Worm (Caenorhabditis elegans): ENCODE data around the gene rrp-8.

rrp-8 gene

ce11 chrIV:440509-440908 is 44.2 kb downstream of the rrp-8 start, which contains the start of gene hum-8:
TSS of gene hum-8 (minus strand) at chrIV:440554.
- peak; percentile 91 for TF ChIP-seq fos-1 (tag; optimal IDR thresholded peaks at IDR 0.05)
- TF ChIP-seq nhr-12 (tag; optimal IDR thresholded peaks at IDR 0.05) = no peak
- no peak for TF ChIP-seq ztf-11 (tag; optimal IDR thresholded peaks at IDR 0.05)

DNA sequence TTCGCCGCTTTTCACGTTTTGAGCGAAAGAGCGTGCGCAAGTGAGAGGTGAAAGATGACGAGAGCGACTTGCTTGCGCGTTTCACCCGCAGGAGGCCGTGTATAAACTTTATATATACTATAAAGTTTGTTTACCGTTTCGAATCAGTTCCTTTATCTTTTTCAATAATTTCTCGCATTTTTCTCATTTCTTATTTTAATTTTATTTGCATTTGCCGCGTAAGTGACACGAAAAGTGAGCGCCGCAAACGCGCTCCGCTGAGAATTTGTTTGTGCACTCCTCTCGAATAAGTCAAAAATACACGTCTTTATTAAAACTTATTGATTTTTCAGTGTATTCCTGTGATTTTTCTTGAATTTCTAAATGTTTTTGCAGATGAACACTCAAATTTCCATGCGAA is 47.3 kb downstream of the rrp-8 start, which contains the start of gene mrpl-55:
mrpl-55 (plus strand) TSS at position 364 of the 400 bp plus-strand sequence.
- TF ChIP-seq skn-1 (tag; optimal IDR thresholded peaks at IDR 0.05) = no peak
- TF ChIP-seq ztf-4 (tag; optimal IDR thresholded peaks at IDR 0.05) = peak; percentile 77
- peak; percentile 73 for TF ChIP-seq F13H6.1 (tag; optimal IDR thresholded peaks at IDR 0.05)
- no peak for TF ChIP-seq ztf-11 (tag; optimal IDR thresholded peaks at IDR 0.05)
- no peak for TF ChIP-seq unc-62 (GFP tag; optimal IDR thresholded peaks at IDR 0.05)
- TF ChIP-seq nhr-23 (tag; optimal IDR thresholded peaks at IDR 0.05) = no peak
- TF ChIP-seq ztf-1 (GFP tag; conservative IDR thresholded peaks at IDR 0.05) = no peak
- no peak for TF ChIP-seq ceh-82 (tag; optimal IDR thresholded peaks at IDR 0.05)
- peak; percentile 81 for TF ChIP-seq fos-1 (tag; optimal IDR thresholded peaks at IDR 0.05)
- TF ChIP-seq ama-1 (optimal IDR thresholded peaks at IDR 0.05) = peak; percentile 12
- TF ChIP-seq mab-5 (tag; optimal IDR thresholded peaks at IDR 0.05) = peak; percentile 14
- peak; percentile 56 for TF ChIP-seq nhr-77 (tag; optimal IDR thresholded peaks at IDR 0.05)
- peak; percentile 27 for TF ChIP-seq ZK546.5 (tag; optimal IDR thresholded peaks at IDR 0.05)
- peak; percentile 78 to 94 for TF ChIP-seq lsy-2 (tag; optimal IDR thresholded peaks at IDR 0.05)
- TF ChIP-seq sem-4 (tag; optimal IDR thresholded peaks at IDR 0.05) = peak; percentile 75
- TF ChIP-seq nhr-129 (tag; optimal IDR thresholded peaks at IDR 0.05) = peak; percentile 77
- TF ChIP-seq nhr-12 (tag; optimal IDR thresholded peaks at IDR 0.05) = no peak
- peak; percentile 51 for TF ChIP-seq egl-27 (tag; optimal IDR thresholded peaks at IDR 0.05)
- TF ChIP-seq dmd-4 (tag; optimal IDR thresholded peaks at IDR 0.05) = no peak
- no peak for TF ChIP-seq nhr-237 (tag; optimal IDR thresholded peaks at IDR 0.05)
- peak; percentile 93 for TF ChIP-seq C34F6.9 (tag; optimal IDR thresholded peaks at IDR 0.05)
- TF ChIP-seq blmp-1 (tag; optimal IDR thresholded peaks at IDR 0.05; ENCODE audit: insufficient read depth) = peak; percentile 1
- peak; percentile 76 for TF ChIP-seq sma-9 (GFP tag; optimal IDR thresholded peaks at IDR 0.05)
- no peak for TF ChIP-seq sma-9 (tag; optimal IDR thresholded peaks at IDR 0.05)
- peak; percentile 39 for TF ChIP-seq zag-1 (tag; optimal IDR thresholded peaks at IDR 0.05)
- TF ChIP-seq R02D3.7 (tag; optimal IDR thresholded peaks at IDR 0.05) = peak; percentile 35
- TF ChIP-seq snpc-4 (tag; optimal IDR thresholded peaks at IDR 0.05) = peak; percentile 81
- peak; percentile 88 for TF ChIP-seq nhr-21 (tag; optimal IDR thresholded peaks at IDR 0.05)
- no peak for TF ChIP-seq peb-1 (tag; optimal IDR thresholded peaks at IDR 0.05)
- peak; percentile 94 for TF ChIP-seq sma-3 (GFP tag; optimal IDR thresholded peaks at IDR 0.05)
- TF ChIP-seq aly-2 (tag; optimal IDR thresholded peaks at IDR 0.05) = no peak
- no peak for TF ChIP-seq lin-39 (tag; optimal IDR thresholded peaks at IDR 0.05)
- TF ChIP-seq mdl-1 (tag; optimal IDR thresholded peaks at IDR 0.05) = peak in 1 of 2 experiments; percentile 30
- peak; percentile 96 for TF ChIP-seq unc-55 (GFP tag; optimal IDR thresholded peaks at IDR 0.05)
- TF ChIP-seq crh-2 (tag; optimal IDR thresholded peaks at IDR 0.05) = peak; percentile 95
- TF ChIP-seq elt-1 (tag; optimal IDR thresholded peaks at IDR 0.05) = no peak
- no peak for TF ChIP-seq nhr-10 (tag; optimal IDR thresholded peaks at IDR 0.05)
- TF ChIP-seq nhr-11 (tag; optimal IDR thresholded peaks at IDR 0.05) = no peak
- TF ChIP-seq lin-11 (tag; optimal IDR thresholded peaks at IDR 0.05) = peak; percentile 44
- TF ChIP-seq ceh-16 (tag; optimal IDR thresholded peaks at IDR 0.05) = peak; percentile 74
- TF ChIP-seq elt-3 (tag; optimal IDR thresholded peaks at IDR 0.05) = no peak
- no peak for TF ChIP-seq unc-39 (tag; optimal IDR thresholded peaks at IDR 0.05)
- peak; percentile 71 for TF ChIP-seq nhr-6 (tag; optimal IDR thresholded peaks at IDR 0.05)
- peak; percentile 71 for TF ChIP-seq nhr-25 (tag; optimal IDR thresholded peaks at IDR 0.05)
- TF ChIP-seq lin-13 (GFP tag; optimal IDR thresholded peaks at IDR 0.05) = peak; percentile 94
- peak; percentile 42 for TF ChIP-seq alr-1 (tag; optimal IDR thresholded peaks at IDR 0.05)
- TF ChIP-seq Y55F3AM.14 (GFP tag; optimal IDR thresholded peaks at IDR 0.05) = no peak
- TF ChIP-seq mbf-1 (tag; optimal IDR thresholded peaks at IDR 0.05) = no peak
- peak; percentile 96 for TF ChIP-seq gmeb-1 (tag; optimal IDR thresholded peaks at IDR 0.05)

Measured in whole organism, L2 larva.